Worm (Caenorhabditis elegans): ENCODE results near the gene C06A12.19.

DNA sequence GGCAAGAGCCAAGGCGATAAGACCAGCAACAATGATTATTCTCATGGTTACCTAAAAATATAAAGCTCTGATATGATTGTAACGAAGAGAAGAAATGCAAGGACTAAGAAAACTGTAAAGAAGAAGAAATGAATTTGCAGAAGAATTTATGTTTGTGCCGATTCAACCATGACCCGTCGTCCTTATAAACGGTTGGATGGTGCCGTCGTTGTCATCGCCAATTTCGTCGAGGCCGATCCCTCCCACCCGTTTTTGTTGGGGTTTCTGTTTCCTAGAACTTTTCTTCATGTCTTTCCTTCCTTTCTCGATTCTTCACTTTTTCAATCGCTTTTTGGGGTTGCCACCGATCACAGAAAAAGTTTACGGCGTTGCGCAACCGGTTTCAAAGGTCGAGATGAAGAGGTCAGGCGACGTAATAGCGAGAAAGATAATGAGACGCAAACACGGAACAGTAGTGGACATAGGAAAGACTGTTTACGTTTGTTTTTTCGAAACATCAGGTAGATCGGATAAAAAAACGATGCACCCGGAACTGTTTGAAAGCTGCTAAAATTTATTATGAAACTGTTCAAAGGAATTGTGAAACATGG, 32.1 kb upstream of the C06A12.19 start, which contains the start of gene epic-1:
- TF ChIP-seq php-3 (GFP tag; IDR thresholded peaks at IDR 0.05) (no peak), pqm-1 (tag; optimal IDR thresholded peaks at IDR 0.05) (no peak), nhr-77 (tag; optimal IDR thresholded peaks at IDR 0.05) (no peak), fos-1 (tag; optimal IDR thresholded peaks at IDR 0.05) (no peak), daf-16 (GFP tag; optimal IDR thresholded peaks at IDR 0.05) (no peak), daf-16 (tag; optimal IDR thresholded peaks at IDR 0.05) (no peak), jun-1 (tag; optimal IDR thresholded peaks at IDR 0.05) (no peak)

Data from whole organism, L4 larva.